Fruit fly (Drosophila melanogaster): Measurements from ENCODE around the gene dl.

DNA sequence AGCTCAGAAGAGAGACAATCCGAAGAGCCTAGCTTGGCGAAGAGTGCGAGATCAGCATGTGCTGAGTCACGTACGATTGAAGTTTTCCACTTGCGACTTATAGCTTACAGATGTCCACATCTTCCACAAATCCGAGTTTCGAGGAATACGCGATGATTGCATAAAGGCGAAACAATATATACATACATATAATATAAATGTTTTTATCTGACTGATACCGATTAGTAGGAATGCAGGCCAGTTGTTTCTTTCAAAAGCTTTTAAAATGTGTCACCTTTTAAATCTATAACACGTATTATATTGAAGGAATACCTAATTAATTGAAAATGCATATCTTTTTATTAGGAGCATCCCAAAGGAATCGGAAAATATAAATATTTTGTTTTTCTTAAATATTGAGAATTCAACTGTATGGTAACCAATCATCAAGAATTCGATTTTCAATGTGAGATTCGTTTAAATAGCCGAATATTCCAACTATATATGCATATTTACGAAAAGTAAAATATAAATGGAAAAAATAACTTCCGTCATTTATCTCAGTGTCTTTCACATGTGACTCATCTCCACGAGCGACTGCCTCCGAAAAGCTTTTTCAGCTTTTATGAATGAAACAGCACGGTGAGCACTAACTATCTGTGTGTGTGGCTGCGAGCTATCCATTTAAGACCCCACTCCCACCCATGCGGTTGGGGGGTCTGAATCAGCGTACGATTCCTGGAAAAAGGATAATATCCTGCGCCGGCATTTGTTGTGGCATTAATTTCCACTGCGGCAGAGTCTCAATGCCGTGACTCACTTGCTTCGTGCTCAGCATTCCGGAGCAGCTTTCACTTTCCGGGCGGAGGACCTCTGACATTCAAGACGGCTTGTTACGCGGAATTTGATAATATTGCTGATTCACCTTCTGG, 596 bp upstream of the dl start:
- TF ChIP-seq CG8478 (optimal IDR thresholded peaks at IDR 0.05) = no peak
- TF ChIP-seq Dll (optimal IDR thresholded peaks at IDR 0.05) = no peak

Measured in whole organism.